Fruit fly (Drosophila melanogaster): Measurements from ENCODE around the gene CG9922.

Gene CG9922

DNA sequence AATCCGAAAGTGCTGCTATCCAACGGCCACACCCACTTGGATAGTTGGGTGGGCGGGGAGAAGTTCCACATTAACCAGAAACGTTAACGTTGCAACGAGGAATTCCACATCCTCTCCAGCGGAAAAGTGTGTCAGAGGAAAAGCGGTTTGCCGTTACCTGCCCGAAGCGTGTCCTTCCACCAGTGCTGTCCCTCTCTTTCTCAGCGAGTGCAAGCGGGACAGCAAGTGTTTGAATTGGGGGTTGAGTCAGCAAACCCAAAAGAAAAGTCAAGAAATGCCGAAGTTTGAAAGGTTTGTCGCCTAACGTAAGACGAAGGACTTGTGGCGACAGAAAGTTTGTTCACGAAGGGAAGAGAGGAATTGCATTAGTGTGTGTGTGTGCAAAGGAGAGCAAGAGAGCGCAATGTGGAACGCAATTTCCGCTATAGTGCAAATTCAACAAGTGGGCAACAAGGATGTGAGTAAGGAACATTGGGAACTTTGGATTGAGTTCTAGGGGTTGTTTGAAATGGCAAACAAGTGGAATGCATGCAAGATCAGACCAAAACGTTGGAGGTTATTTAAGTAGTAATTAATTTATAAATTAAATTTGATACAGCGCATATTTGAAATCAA lies 14.5 kb upstream of the CG9922 start (continued):
- TF ChIP-seq CG31365 (tag; optimal IDR thresholded peaks at IDR 0.05) = no peak
- no peak for TF ChIP-seq CG16813 (GFP tag; IDR thresholded peaks at IDR 0.05; ENCODE audit: partially characterized antibody)
- TF ChIP-seq her (GFP tag; optimal IDR thresholded peaks at IDR 0.05) = no peak
- no peak for TF ChIP-seq CG10654 (GFP tag; optimal IDR thresholded peaks at IDR 0.05)
- TF ChIP-seq Ets65A (GFP tag) = no peak
- no peak for TF ChIP-seq usp (GFP tag; optimal IDR thresholded peaks at IDR 0.05)
- no peak for TF ChIP-seq sens-2 (GFP tag; IDR thresholded peaks at IDR 0.05)
- no peak for TF ChIP-seq Drgx (GFP tag; IDR thresholded peaks at IDR 0.05)
- TF ChIP-seq CG4820 (GFP tag; optimal IDR thresholded peaks at IDR 0.05) = no peak
- no peak for TF ChIP-seq ab (GFP tag; optimal IDR thresholded peaks at IDR 0.05)
- no peak for TF ChIP-seq Hr78 (GFP tag; optimal IDR thresholded peaks at IDR 0.05)
- TF ChIP-seq Ets97D (GFP tag; optimal IDR thresholded peaks at IDR 0.05) = no peak
- TF ChIP-seq btn (GFP tag; optimal IDR thresholded peaks at IDR 0.05) = no peak
- TF ChIP-seq CG30431 (GFP tag; optimal IDR thresholded peaks at IDR 0.05) = no peak
- TF ChIP-seq chn (GFP tag; optimal IDR thresholded peaks at IDR 0.05) = no peak
- TF ChIP-seq CG11398 (GFP tag; optimal IDR thresholded peaks at IDR 0.05) = no peak
- TF ChIP-seq HLH3B (GFP tag; IDR thresholded peaks at IDR 0.05) = no peak
- no peak for TF ChIP-seq disco-r (GFP tag; optimal IDR thresholded peaks at IDR 0.05)
- no peak for TF ChIP-seq mam (GFP tag; optimal IDR thresholded peaks at IDR 0.05)
- TF ChIP-seq pnt (GFP tag; optimal IDR thresholded peaks at IDR 0.05) = no peak
- no peak for TF ChIP-seq CG3847 (GFP tag; IDR thresholded peaks at IDR 0.05)
- TF ChIP-seq scrt (GFP tag; optimal IDR thresholded peaks at IDR 0.05) = peak; percentile 94
- no peak for TF ChIP-seq CG10462 (GFP tag; optimal IDR thresholded peaks at IDR 0.05)
- no peak for TF ChIP-seq CG14860 (GFP tag; IDR thresholded peaks at IDR 0.05; ENCODE audit: partially characterized antibody)
- TF ChIP-seq slp2 (GFP tag; optimal IDR thresholded peaks at IDR 0.05) = no peak
- no peak for TF ChIP-seq Scr (GFP tag; IDR thresholded peaks at IDR 0.05; ENCODE audit: partially characterized antibody)
- TF ChIP-seq ato (GFP tag; IDR thresholded peaks at IDR 0.05; ENCODE audit: partially characterized antibody) = no peak
- TF ChIP-seq prd (optimal IDR thresholded peaks at IDR 0.05) = no peak
- TF ChIP-seq prd (GFP tag; IDR thresholded peaks at IDR 0.05) = no peak
- TF ChIP-seq mld (GFP tag; IDR thresholded peaks at IDR 0.05; ENCODE audit: partially characterized antibody) = no peak
- no peak for TF ChIP-seq NC2α (GFP tag; optimal IDR thresholded peaks at IDR 0.05)
- peak; percentile 94 for TF ChIP-seq pros (GFP tag; optimal IDR thresholded peaks at IDR 0.05)
- TF ChIP-seq CG8089 (GFP tag; optimal IDR thresholded peaks at IDR 0.05) = no peak
- no peak for TF ChIP-seq CG10959 (GFP tag; IDR thresholded peaks at IDR 0.05)
- no peak for TF ChIP-seq Xbp1 (GFP tag; optimal IDR thresholded peaks at IDR 0.05)
- no peak for TF ChIP-seq tap (tag; optimal IDR thresholded peaks at IDR 0.05)
- TF ChIP-seq CG11504 (tag; optimal IDR thresholded peaks at IDR 0.05) = no peak
- no peak for TF ChIP-seq CG43689 (GFP tag; IDR thresholded peaks at IDR 0.05)
- no peak for TF ChIP-seq CG4854 (GFP tag; optimal IDR thresholded peaks at IDR 0.05)
- TF ChIP-seq Nf-YB (GFP tag; optimal IDR thresholded peaks at IDR 0.05) = peak; percentile 88
- TF ChIP-seq CG13424 (tag; optimal IDR thresholded peaks at IDR 0.05) = no peak
- peak; percentile 29 for TF ChIP-seq kah (GFP tag; optimal IDR thresholded peaks at IDR 0.05)
- no peak for TF ChIP-seq Asciz (GFP tag; optimal IDR thresholded peaks at IDR 0.05)
- no peak for TF ChIP-seq CG6175 (GFP tag; IDR thresholded peaks at IDR 0.05)
- TF ChIP-seq CG31441 (GFP tag; IDR thresholded peaks at IDR 0.05) = no peak
- 0 out of 2 replicates have a peak, but pooled peaks have one; percentile 13 for TF ChIP-seq Bgb (GFP tag; IDR thresholded peaks at IDR 0.05; ENCODE audit: partially characterized antibody)
- no peak for TF ChIP-seq GATAe (GFP tag; conservative IDR thresholded peaks at IDR 0.05)
- no peak for TF ChIP-seq CG12299 (tag; optimal IDR thresholded peaks at IDR 0.05)
- TF ChIP-seq Blimp-1 (GFP tag; optimal IDR thresholded peaks at IDR 0.05) = no peak
- no peak for TF ChIP-seq pum (GFP tag; optimal IDR thresholded peaks at IDR 0.05)
- TF ChIP-seq HLH4C (GFP tag; IDR thresholded peaks at IDR 0.05; ENCODE audit: partially characterized antibody) = no peak
